Worm (Caenorhabditis elegans): ENCODE data around the gene tmem-184.

DNA sequence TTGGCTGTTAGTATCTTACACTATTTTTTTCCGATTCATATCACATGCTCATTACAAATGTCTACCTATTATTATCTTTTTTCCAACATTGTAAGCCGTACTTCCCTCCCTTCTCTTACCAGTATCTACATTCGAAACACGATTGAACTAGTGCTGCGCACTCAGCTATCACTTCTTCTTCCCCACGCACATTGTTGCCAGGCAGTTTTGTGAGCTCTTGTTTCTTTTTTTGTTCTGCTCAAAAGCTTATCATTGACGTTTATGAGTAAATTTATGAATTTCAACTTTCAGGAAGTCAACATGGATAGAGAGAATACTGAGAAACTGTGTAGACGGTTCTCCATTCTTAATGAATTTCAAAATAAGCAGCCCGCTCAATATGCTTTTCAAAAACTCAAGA, 14.4 kb upstream of the tmem-184 start, which contains the start of gene F33C8.2:
- TF ChIP-seq nhr-90 (tag; optimal IDR thresholded peaks at IDR 0.05): no peak
- TF ChIP-seq dpff-1 (tag; optimal IDR thresholded peaks at IDR 0.05): no peak
- TF ChIP-seq nhr-27 (tag; optimal IDR thresholded peaks at IDR 0.05): no peak

Measured in whole organism, young adult.